Fruit fly (Drosophila melanogaster): ENCODE data around the gene CG32532.
A peak's percentile ranks its signal among the peaks of the same experiment; 100 is the strongest.

Gene CG32532

DNA sequence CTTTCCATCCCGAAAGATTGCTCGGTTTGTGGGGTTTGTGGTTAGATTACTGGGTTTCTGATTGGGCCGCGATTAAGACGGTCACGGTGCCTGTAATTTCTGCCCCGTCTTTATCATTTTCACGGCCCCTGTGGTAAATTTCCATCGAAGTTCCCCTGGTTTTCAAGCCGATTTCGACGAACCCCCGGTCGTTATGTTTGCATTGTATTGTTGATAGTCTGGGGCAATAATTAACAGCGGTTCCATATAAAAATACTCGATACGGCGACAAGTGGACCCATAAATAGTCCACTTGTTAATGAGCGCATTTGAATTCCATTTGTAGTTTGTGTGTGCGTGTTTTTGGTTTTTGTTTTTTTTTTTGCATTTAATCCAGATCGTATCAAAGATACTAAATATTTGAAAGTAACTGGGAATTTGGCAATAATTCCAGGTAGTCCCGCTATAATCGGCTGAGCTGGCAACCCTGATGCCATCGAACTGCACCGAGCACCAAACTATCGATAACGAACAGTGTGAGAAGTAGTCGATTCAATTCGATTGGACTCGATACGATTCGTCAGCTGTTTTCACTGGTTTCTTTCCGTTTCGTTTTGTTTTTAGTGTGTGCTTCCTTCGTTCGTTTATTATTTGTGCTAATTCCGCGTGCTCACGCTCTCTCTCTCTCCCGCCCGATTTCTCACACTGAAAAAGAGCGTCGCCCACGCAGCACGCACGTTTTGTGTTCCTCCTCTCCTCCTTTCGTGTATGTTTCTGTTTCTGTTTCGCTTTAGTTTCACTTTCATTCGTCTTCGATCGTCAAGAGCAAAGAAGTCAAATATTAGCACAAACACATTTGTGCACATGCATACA, 41.7 kb downstream of the CG32532 start (continued):
- peak; percentile 18 for TF ChIP-seq HmgD (GFP tag; optimal IDR thresholded peaks at IDR 0.05)
- no peak for TF ChIP-seq yki (optimal IDR thresholded peaks at IDR 0.05)
- TF ChIP-seq CG6791 (GFP tag; IDR thresholded peaks at IDR 0.05; ENCODE audit: partially characterized antibody): peak; percentile 84
- TF ChIP-seq H2.0 (GFP tag; IDR thresholded peaks at IDR 0.05): no peak
- TF ChIP-seq caup (GFP tag; optimal IDR thresholded peaks at IDR 0.05; ENCODE audit: severe bottlenecking): peak; percentile 53
- no peak for TF ChIP-seq Nf-YA (GFP tag; IDR thresholded peaks at IDR 0.05)
- TF ChIP-seq CG3726 (GFP tag; IDR thresholded peaks at IDR 0.05): no peak
- peak; percentile 72 for TF ChIP-seq ERR (GFP tag; optimal IDR thresholded peaks at IDR 0.05)
- no peak for TF ChIP-seq Tbp (GFP tag; optimal IDR thresholded peaks at IDR 0.05)
- TF ChIP-seq CG14965 (GFP tag; optimal IDR thresholded peaks at IDR 0.05; ENCODE audit: borderline replicate concordance): no peak
- TF ChIP-seq Vsx1 (GFP tag; optimal IDR thresholded peaks at IDR 0.05): no peak
- peak; percentile 58 for TF ChIP-seq CG3847 (GFP tag; IDR thresholded peaks at IDR 0.05)
- TF ChIP-seq CG10979 (tag; optimal IDR thresholded peaks at IDR 0.05): peak; percentile 8
- no peak for TF ChIP-seq ara (GFP tag; IDR thresholded peaks at IDR 0.05)
- TF ChIP-seq CG32767 (GFP tag; IDR thresholded peaks at IDR 0.05): no peak
- TF ChIP-seq CG12236 (GFP tag; optimal IDR thresholded peaks at IDR 0.05): no peak
- TF ChIP-seq CG18599 (GFP tag; optimal IDR thresholded peaks at IDR 0.05): peak; percentile 66
- TF ChIP-seq ato (GFP tag; IDR thresholded peaks at IDR 0.05; ENCODE audit: partially characterized antibody): peak; percentile 62; the same call in 1 of the 2 replicates
- TF ChIP-seq CG4328 (GFP tag; optimal IDR thresholded peaks at IDR 0.05): no peak
- TF ChIP-seq CG15601 (tag; optimal IDR thresholded peaks at IDR 0.05): no peak
- no peak for TF ChIP-seq nom (GFP tag; optimal IDR thresholded peaks at IDR 0.05)
- no peak for TF ChIP-seq grau (tag; optimal IDR thresholded peaks at IDR 0.05)
- no peak for TF ChIP-seq CG6175 (GFP tag; IDR thresholded peaks at IDR 0.05)
- no peak for TF ChIP-seq CG17385 (GFP tag; optimal IDR thresholded peaks at IDR 0.05)
- TF ChIP-seq sens-2 (GFP tag; IDR thresholded peaks at IDR 0.05): no peak
- TF ChIP-seq ken (GFP tag; IDR thresholded peaks at IDR 0.05): no peak
- TF ChIP-seq CG12299 (tag; optimal IDR thresholded peaks at IDR 0.05): peak; percentile 1
- TF ChIP-seq CG7928 (GFP tag; optimal IDR thresholded peaks at IDR 0.05): no peak
- no peak for TF ChIP-seq CG3065 (GFP tag; optimal IDR thresholded peaks at IDR 0.05)
- peak; percentile 74 for TF ChIP-seq CG8290 (GFP tag; optimal IDR thresholded peaks at IDR 0.05)
- no peak for TF ChIP-seq CG8290 (tag; optimal IDR thresholded peaks at IDR 0.05)
- TF ChIP-seq gsb-n (tag; optimal IDR thresholded peaks at IDR 0.05): no peak
- peak; percentile 36 for TF ChIP-seq dm (GFP tag; optimal IDR thresholded peaks at IDR 0.05)
- no peak for TF ChIP-seq ac (GFP tag; optimal IDR thresholded peaks at IDR 0.05)
- no peak for TF ChIP-seq esg (GFP tag; conservative IDR thresholded peaks at IDR 0.05)
- TF ChIP-seq Sry-δ (GFP tag; optimal IDR thresholded peaks at IDR 0.05): peak; percentile 83
- TF ChIP-seq pan (optimal IDR thresholded peaks at IDR 0.05): no peak
- peak in 1 of 2 experiments; percentile 43 for TF ChIP-seq pan (GFP tag; optimal IDR thresholded peaks at IDR 0.05 in 1 of 2, IDR thresholded peaks at IDR 0.05 in 1 of 2)
- no peak for TF ChIP-seq CG8944 (GFP tag; optimal IDR thresholded peaks at IDR 0.05)
- TF ChIP-seq CG3281 (GFP tag; optimal IDR thresholded peaks at IDR 0.05): peak; percentile 36
- peak; percentile 43 for TF ChIP-seq Nf-YC (tag; optimal IDR thresholded peaks at IDR 0.05)
- peak; percentile 77 for TF ChIP-seq CG3995 (GFP tag; optimal IDR thresholded peaks at IDR 0.05)
- TF ChIP-seq her (GFP tag; optimal IDR thresholded peaks at IDR 0.05): peak; percentile 43
- peak; percentile 93 for TF ChIP-seq pfk (GFP tag; optimal IDR thresholded peaks at IDR 0.05)
- no peak for TF ChIP-seq toy (GFP tag; IDR thresholded peaks at IDR 0.05)
- TF ChIP-seq gfzf (GFP tag; optimal IDR thresholded peaks at IDR 0.05): peak; percentile 48
- TF ChIP-seq lmd (GFP tag; IDR thresholded peaks at IDR 0.05): peak; percentile 31; the same call in 1 of the 2 replicates
- no peak for TF ChIP-seq otp (GFP tag; IDR thresholded peaks at IDR 0.05)
- peak; percentile 40 for TF ChIP-seq CG14710 (tag; optimal IDR thresholded peaks at IDR 0.05)
- TF ChIP-seq ci (GFP tag; IDR thresholded peaks at IDR 0.05): peak; percentile 17; the same call in 1 of the 3 replicates

Measured in whole organism, embryonic.